Worm (Caenorhabditis elegans) whole organism, L3 larva: ENCODE results near the gene R193.1.

ENCODE experiments used
- ama-1 ChIP-seq: fragments of 150-350 bp; optimal IDR thresholded peaks from 2 replicates; lab custom pipeline; 2018
- ceh-82 ChIP-seq: fragments of 150-350 bp; optimal IDR thresholded peaks from 2 replicates; lab custom pipeline; 2014; ENCODE audit warnings: missing biosample characterization, missing genetic modification characterization
- egl-27 ChIP-seq: sonication (generic microtip); optimal IDR thresholded peaks from 4 replicates; lab custom pipeline; 2017; ENCODE audit warnings: missing biosample characterization, missing genetic modification reagents, missing genetic modification characterization
- nhr-23 ChIP-seq: fragments of 150-350 bp; optimal IDR thresholded peaks from 2 replicates; lab custom pipeline; 2014; ENCODE audit warnings: missing biosample characterization, missing genetic modification reagents, missing genetic modification characterization
- pha-4 ChIP-seq: fragments of 150-350 bp; optimal IDR thresholded peaks from 2 replicates; lab custom pipeline; 2014; ENCODE audit warnings: missing biosample characterization, missing genetic modification reagents, missing genetic modification characterization
- skn-1 ChIP-seq: fragments of 150-350 bp; optimal IDR thresholded peaks from 2 replicates; lab custom pipeline; 2014; ENCODE audit warnings: missing biosample characterization, missing genetic modification characterization
- snpc-4 ChIP-seq: fragments of 150-350 bp; optimal IDR thresholded peaks from 2 replicates; lab custom pipeline; 2014; ENCODE audit warnings: missing biosample characterization, missing genetic modification characterization
- unc-62 ChIP-seq: fragments of 150-350 bp; sonication (generic microtip); optimal IDR thresholded peaks from 4 replicates; lab custom pipeline; 2014; ENCODE audit warnings: missing biosample characterization, missing genetic modification reagents, missing genetic modification characterization

DNA sequence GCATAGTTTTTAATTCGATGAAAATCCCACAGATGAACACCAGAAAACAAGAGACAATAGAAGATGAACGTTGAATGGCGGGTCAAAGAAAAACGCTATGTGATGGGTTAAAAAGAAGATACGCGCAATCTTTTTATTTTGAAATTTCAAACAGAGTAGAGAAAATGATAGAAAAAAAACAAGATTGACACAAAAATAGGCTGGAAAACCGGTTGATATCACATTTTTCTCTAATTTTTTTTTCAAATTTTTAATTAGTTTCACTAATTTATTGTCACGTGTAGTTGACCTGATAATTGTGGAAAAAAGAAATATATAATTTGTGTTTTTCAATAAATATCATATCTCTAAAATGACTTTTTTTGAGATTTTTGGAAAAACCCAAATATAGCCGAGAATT lies 30.6 kb upstream of the R193.1 start, which contains the start of gene C05D9.9:
- TF ChIP-seq nhr-23, result no peak
- TF ChIP-seq ama-1 (lab: Kevin White, UChicago), result no peak
- TF ChIP-seq ceh-82 (tag; lab: Kevin White, UChicago), result no peak
- TF ChIP-seq unc-62 (GFP tag; lab: Kevin White, UChicago), result no peak
- TF ChIP-seq snpc-4, result no peak
- no peak for TF ChIP-seq skn-1 (tag; lab: Kevin White, UChicago)
- no peak for TF ChIP-seq egl-27 (tag; lab: Kevin White, UChicago)
- no peak for TF ChIP-seq pha-4
